Fruit fly (Drosophila melanogaster) whole organism, pupa: ENCODE measurements around the gene mRpL16.
A peak's percentile ranks its signal among the peaks of the same experiment; 100 is the strongest.

Experiments
- CG10348 ChIP-seq: fragments of 200-800 bp; sonication (Bioruptor generic); IDR thresholded peaks from 2 replicates; pipeline ENCODE4 v1.3.6; 2022; ENCODE audit warnings: missing biosample characterization, missing genetic modification characterization
- CG12605 ChIP-seq: fragments of 200-800 bp; sonication (Bioruptor generic); IDR thresholded peaks from 2 replicates; pipeline ENCODE4 v1.3.6; 2022; ENCODE audit warnings: missing biosample characterization, missing genetic modification characterization
- CG13204 ChIP-seq: fragments of 200-800 bp; sonication (Bioruptor generic); optimal IDR thresholded peaks from 2 replicates; lab custom pipeline; 2018; ENCODE audit warnings: missing biosample characterization, mild to moderate bottlenecking, missing genetic modification characterization, moderate library complexity
- CG14655 ChIP-seq: fragments of 200-800 bp; sonication (Bioruptor generic); optimal IDR thresholded peaks from 3 replicates; lab custom pipeline; 2017; ENCODE audit warnings: mild to moderate bottlenecking, missing biosample characterization, missing genetic modification reagents, missing genetic modification characterization
- CG15710 ChIP-seq: fragments of 200-800 bp; sonication (Bioruptor generic); optimal IDR thresholded peaks from 2 replicates; lab custom pipeline; 2018; ENCODE audit warnings: missing biosample characterization, mild to moderate bottlenecking, missing genetic modification characterization, moderate library complexity
- CG17806 ChIP-seq: fragments of 200-800 bp; sonication (Bioruptor generic); optimal IDR thresholded peaks from 2 replicates; lab custom pipeline; 2018; ENCODE audit warnings: missing biosample characterization, mild to moderate bottlenecking, missing genetic modification characterization, moderate library complexity
- CG32121 ChIP-seq: fragments of 200-800 bp; sonication (Bioruptor generic); IDR thresholded peaks from 2 replicates; pipeline ENCODE4 v1.3.6; 2022; ENCODE audit warnings: missing biosample characterization, missing genetic modification characterization
- CG34367 ChIP-seq: fragments of 200-800 bp; sonication (Bioruptor generic); optimal IDR thresholded peaks from 2 replicates; lab custom pipeline; 2018; ENCODE audit warnings: missing biosample characterization, mild to moderate bottlenecking, missing genetic modification characterization
- CG4496 ChIP-seq: fragments of 200-800 bp; sonication (Bioruptor generic); IDR thresholded peaks from 3 replicates; pipeline ENCODE4 v1.3.6; 2022; ENCODE audit warnings: missing biosample characterization, missing genetic modification characterization
- CG8159 ChIP-seq: fragments of 200-800 bp; sonication (Bioruptor generic); optimal IDR thresholded peaks from 3 replicates; lab custom pipeline; 2018; ENCODE audit warnings: missing biosample characterization, mild to moderate bottlenecking, missing genetic modification characterization, moderate library complexity
- CG8301 ChIP-seq: fragments of 200-800 bp; sonication (Bioruptor generic); optimal IDR thresholded peaks from 2 replicates; lab custom pipeline; 2018; ENCODE audit warnings: missing biosample characterization, mild to moderate bottlenecking, missing genetic modification characterization
- CG9948 ChIP-seq: fragments of 200-800 bp; sonication (Bioruptor generic); optimal IDR thresholded peaks from 2 replicates; lab custom pipeline; 2018; ENCODE audit warnings: missing biosample characterization, mild to moderate bottlenecking, missing genetic modification characterization, moderate library complexity
- D1 ChIP-seq: fragments of 200-800 bp; sonication (Bioruptor generic); optimal IDR thresholded peaks from 2 replicates; lab custom pipeline; 2018; ENCODE audit warnings: missing biosample characterization, mild to moderate bottlenecking, missing genetic modification characterization, moderate library complexity
- EcR ChIP-seq: fragments of 200-800 bp; sonication (Bioruptor generic); optimal IDR thresholded peaks from 3 replicates; lab custom pipeline; 2019; ENCODE audit warnings: missing biosample characterization, missing genetic modification characterization, mild to moderate bottlenecking, moderate library complexity, missing genetic modification reagents
- Ets98B ChIP-seq: fragments of 200-800 bp; sonication (Bioruptor generic); IDR thresholded peaks from 2 replicates; pipeline ENCODE4 v1.3.6; 2022; ENCODE audit warnings: missing biosample characterization, missing genetic modification characterization
- Pif1A ChIP-seq: fragments of 200-800 bp; sonication (Bioruptor generic); optimal IDR thresholded peaks from 3 replicates; lab custom pipeline; 2016; ENCODE audit warnings: missing biosample characterization, missing genetic modification characterization
- Pif1B ChIP-seq: fragments of 200-800 bp; sonication (Bioruptor generic); optimal IDR thresholded peaks from 3 replicates; lab custom pipeline; 2016; ENCODE audit warnings: missing biosample characterization, missing genetic modification characterization
- Snoo ChIP-seq: fragments of 200-800 bp; sonication (Bioruptor generic); optimal IDR thresholded peaks from 3 replicates; lab custom pipeline; 2017; ENCODE audit warnings: missing biosample characterization, mild to moderate bottlenecking, missing genetic modification characterization, inconsistent platforms
- fd96Ca ChIP-seq: fragments of 200-800 bp; sonication (Bioruptor generic); IDR thresholded peaks from 3 replicates; pipeline ENCODE4 v1.3.6; 2022; ENCODE audit warnings: missing biosample characterization, missing genetic modification characterization
- gl ChIP-seq: fragments of 200-800 bp; sonication (Bioruptor generic); optimal IDR thresholded peaks from 2 replicates; lab custom pipeline; 2018; ENCODE audit warnings: missing biosample characterization, mild to moderate bottlenecking, missing genetic modification characterization
- rn ChIP-seq: fragments of 200-800 bp; sonication (Bioruptor generic); IDR thresholded peaks from 2 replicates; pipeline ENCODE4 v1.3.6; 2022; ENCODE audit warnings: missing biosample characterization, missing genetic modification characterization

mRpL16 gene

DNA sequence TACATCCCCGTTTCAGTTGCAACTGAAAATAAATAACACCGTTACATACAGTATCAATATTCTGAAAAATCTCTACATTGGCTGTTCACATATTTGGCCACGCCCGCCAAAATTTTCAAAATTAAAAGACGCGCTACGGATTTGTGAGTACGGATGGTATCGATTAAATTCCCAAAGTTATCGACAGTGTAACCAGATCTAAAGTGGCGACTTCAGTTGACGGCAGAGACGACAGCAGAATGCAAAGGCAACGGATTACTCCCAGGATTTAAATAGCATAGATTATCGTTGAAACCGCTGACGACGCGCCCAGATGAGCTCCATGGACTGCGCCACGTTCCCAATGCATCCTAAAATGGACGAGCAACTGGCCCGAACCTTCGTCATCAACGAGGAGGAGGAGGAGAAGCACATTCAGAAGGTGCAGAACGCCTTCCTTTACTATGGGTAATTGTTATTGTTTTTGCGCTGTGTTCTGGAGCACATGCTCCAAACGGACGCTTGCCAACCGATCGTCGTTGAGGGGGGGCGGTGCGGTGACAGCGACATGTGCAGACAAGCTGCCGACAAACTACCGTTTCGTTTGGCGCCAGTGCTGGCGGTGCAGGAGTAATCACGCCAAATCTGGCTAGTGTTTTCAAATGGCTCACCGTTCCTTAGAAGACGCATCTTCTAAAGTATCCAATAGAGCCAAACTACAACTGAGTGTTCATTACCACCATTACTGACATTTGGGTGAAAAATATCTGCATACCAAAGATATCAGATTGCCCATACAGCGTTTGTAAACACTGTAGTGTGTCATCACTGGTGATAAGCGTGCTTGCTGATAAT is 37.6 kb downstream of the mRpL16 start, which contains the start of gene CG11596:
Gene CG11596 (plus strand): TSS at position 211 of the 834 bp plus-strand sequence.
- TF ChIP-seq Pif1A (no peak), CG10348 (no peak), Ets98B (no peak), Snoo (tag; lab: Kevin White, UChicago) (no peak), CG4496 (GFP tag; lab: Robert Waterston, UW) (0 out of 3 replicates have a peak, but pooled peaks have one; percentile 20), CG32121 (0 out of 2 replicates have a peak, but pooled peaks have one; percentile 15), CG12605 (GFP tag; lab: Robert Waterston, UW) (no peak), rn (no peak)

dm6 chrX:1940020-1940419 is 50.0 kb downstream of the mRpL16 start, which contains the start of the genes CG3857 and CG3587:
Gene CG3857 (minus strand): TSS chrX:1940040.
Gene CG3587 (plus strand): TSS chrX:1940307.
- peak; percentile 37; the same call in 1 of the 2 replicates for TF ChIP-seq CG32121
- peak; percentile 66 for TF ChIP-seq CG8159 (tag; lab: Kevin White, UChicago)
- peak; percentile 35 for TF ChIP-seq CG9948 (tag; lab: Kevin White, UChicago)
- TF ChIP-seq Pif1B (GFP tag; lab: Kevin White, UChicago): peak; percentile 39
- peak; percentile 68 for TF ChIP-seq Pif1A
- peak; percentile 65 for TF ChIP-seq Snoo (tag; lab: Kevin White, UChicago)
- TF ChIP-seq CG4496 (GFP tag; lab: Robert Waterston, UW): peak; percentile 66
- peak; percentile 75 for TF ChIP-seq fd96Ca (GFP tag; lab: Robert Waterston, UW)
- peak; percentile 37 for TF ChIP-seq CG17806 (tag; lab: Kevin White, UChicago)
- TF ChIP-seq CG14655 (GFP tag; lab: Kevin White, UChicago): peak; percentile 65
- no peak for TF ChIP-seq CG10348
- TF ChIP-seq CG12605 (GFP tag; lab: Robert Waterston, UW): peak; percentile 23; the same call in 1 of the 2 replicates
- TF ChIP-seq CG34367 (tag; lab: Kevin White, UChicago): peak; percentile 59
- TF ChIP-seq CG13204 (GFP tag; lab: Kevin White, UChicago): no peak
- no peak for TF ChIP-seq D1 (tag; lab: Kevin White, UChicago)
- TF ChIP-seq Ets98B: peak; percentile 58
- peak; percentile 0 for TF ChIP-seq gl (tag; lab: Kevin White, UChicago)
- peak; percentile 37 for TF ChIP-seq EcR (GFP tag; lab: Kevin White, UChicago)
- peak; percentile 69 for TF ChIP-seq CG15710 (tag; lab: Kevin White, UChicago)
- TF ChIP-seq CG8301 (tag; lab: Kevin White, UChicago): peak; percentile 52
- peak; percentile 30; the same call in 1 of the 2 replicates for TF ChIP-seq rn
